Worm (Caenorhabditis elegans): ENCODE measurements around the gene cnc-3.
A peak's percentile ranks its signal among the peaks of the same experiment; 100 is the strongest.

The cnc-3 gene

DNA sequence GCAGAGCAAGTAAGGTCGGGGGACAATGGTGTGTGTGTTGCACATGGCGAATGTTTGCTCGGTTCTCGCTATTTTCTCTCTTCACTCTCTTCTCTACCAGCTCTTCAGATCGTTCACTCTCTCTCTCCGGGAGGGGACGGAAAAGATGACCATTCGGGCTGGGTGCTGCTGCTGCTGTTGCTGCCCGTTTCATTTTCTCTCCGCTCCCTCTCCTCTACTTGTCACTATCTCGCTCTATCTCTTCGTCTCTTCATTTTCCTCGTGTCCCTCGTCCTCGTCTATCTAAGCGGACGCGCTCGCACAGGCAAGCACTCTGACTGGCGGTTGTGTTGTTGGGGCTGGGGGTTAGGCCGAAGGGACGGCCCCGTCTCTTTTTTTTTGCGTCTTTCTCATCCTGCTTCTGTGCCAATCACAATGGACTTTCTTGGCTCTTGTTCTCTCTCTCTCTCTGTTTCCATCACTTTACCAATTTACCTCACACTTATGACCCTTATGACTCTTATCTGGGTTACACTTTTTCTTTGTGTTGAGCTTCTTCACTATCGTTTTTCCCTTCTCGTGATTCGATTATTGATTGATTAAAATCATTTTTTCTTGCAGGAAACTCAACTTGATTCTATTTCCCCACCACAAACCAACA, 26.8 kb downstream of the cnc-3 start, which contains the start of the genes F53E2.2 and unc-60 (continued):
- peak; percentile 62 for TF ChIP-seq zag-1 (tag; optimal IDR thresholded peaks at IDR 0.05)
- TF ChIP-seq ceh-82 (tag; optimal IDR thresholded peaks at IDR 0.05) = peak; percentile 16
- peak; percentile 83 for TF ChIP-seq C34F6.9 (tag; optimal IDR thresholded peaks at IDR 0.05)
- TF ChIP-seq crh-2 (tag; optimal IDR thresholded peaks at IDR 0.05) = peak; percentile 25
- TF ChIP-seq lsy-2 (tag; optimal IDR thresholded peaks at IDR 0.05) = peak in 1 of 2 experiments; percentile 43
- TF ChIP-seq unc-62 (GFP tag; optimal IDR thresholded peaks at IDR 0.05) = no peak

- TF ChIP-seq sma-3 (GFP tag; optimal IDR thresholded peaks at IDR 0.05) (no peak), skn-1 (tag; optimal IDR thresholded peaks at IDR 0.05) (no peak), egl-27 (tag; optimal IDR thresholded peaks at IDR 0.05) (no peak), lin-39 (tag; optimal IDR thresholded peaks at IDR 0.05) (no peak), nhr-6 (tag; optimal IDR thresholded peaks at IDR 0.05) (no peak), ceh-82 (tag; optimal IDR thresholded peaks at IDR 0.05) (no peak), ama-1 (optimal IDR thresholded peaks at IDR 0.05) (no peak), aly-2 (tag; optimal IDR thresholded peaks at IDR 0.05) (no peak), ztf-11 (tag; optimal IDR thresholded peaks at IDR 0.05) (no peak), dmd-4 (tag; optimal IDR thresholded peaks at IDR 0.05) (no peak), F13H6.1 (tag; optimal IDR thresholded peaks at IDR 0.05) (no peak), sma-9 (GFP tag; optimal IDR thresholded peaks at IDR 0.05) (no peak), sma-9 (tag; optimal IDR thresholded peaks at IDR 0.05) (no peak), elt-1 (tag; optimal IDR thresholded peaks at IDR 0.05) (no peak), ztf-1 (GFP tag; conservative IDR thresholded peaks at IDR 0.05) (no peak), nhr-12 (tag; optimal IDR thresholded peaks at IDR 0.05) (no peak), mbf-1 (tag; optimal IDR thresholded peaks at IDR 0.05) (no peak), nhr-237 (tag; optimal IDR thresholded peaks at IDR 0.05) (no peak)
Measured at ce11 chrV:1476284-1476792, 28.5 kb downstream of the cnc-3 start.

ce11 chrV:1476841-1477240, 29.0 kb downstream of the cnc-3 start:
- TF ChIP-seq ceh-16 (tag; optimal IDR thresholded peaks at IDR 0.05) = no peak
- no peak for TF ChIP-seq ceh-82 (tag; optimal IDR thresholded peaks at IDR 0.05)
- TF ChIP-seq mdl-1 (tag; optimal IDR thresholded peaks at IDR 0.05) = no peak
- TF ChIP-seq aly-2 (tag; optimal IDR thresholded peaks at IDR 0.05) = no peak
- no peak for TF ChIP-seq elt-3 (tag; optimal IDR thresholded peaks at IDR 0.05)
- no peak for TF ChIP-seq gmeb-1 (tag; optimal IDR thresholded peaks at IDR 0.05)
- TF ChIP-seq unc-62 (GFP tag; optimal IDR thresholded peaks at IDR 0.05) = no peak
- TF ChIP-seq Y55F3AM.14 (GFP tag; optimal IDR thresholded peaks at IDR 0.05) = no peak
- TF ChIP-seq nhr-12 (tag; optimal IDR thresholded peaks at IDR 0.05) = no peak
- TF ChIP-seq fos-1 (tag; optimal IDR thresholded peaks at IDR 0.05) = no peak
- TF ChIP-seq nhr-237 (tag; optimal IDR thresholded peaks at IDR 0.05) = no peak
- TF ChIP-seq unc-55 (GFP tag; optimal IDR thresholded peaks at IDR 0.05) = no peak
- TF ChIP-seq lin-11 (tag; optimal IDR thresholded peaks at IDR 0.05) = no peak
- no peak for TF ChIP-seq nhr-77 (tag; optimal IDR thresholded peaks at IDR 0.05)
- no peak for TF ChIP-seq F13H6.1 (tag; optimal IDR thresholded peaks at IDR 0.05)
- no peak for TF ChIP-seq blmp-1 (tag; optimal IDR thresholded peaks at IDR 0.05; ENCODE audit: insufficient read depth)
- no peak for TF ChIP-seq elt-1 (tag; optimal IDR thresholded peaks at IDR 0.05)

- TF ChIP-seq nhr-129 (tag; optimal IDR thresholded peaks at IDR 0.05) (peak; percentile 58), elt-3 (tag; optimal IDR thresholded peaks at IDR 0.05) (no peak), sma-9 (GFP tag; optimal IDR thresholded peaks at IDR 0.05) (peak; percentile 6), sma-9 (tag; optimal IDR thresholded peaks at IDR 0.05) (no peak), F13H6.1 (tag; optimal IDR thresholded peaks at IDR 0.05) (peak; percentile 58)
Measured at ce11 chrV:1480841-1481240, 33.0 kb downstream of the cnc-3 start.

ce11 chrV:1481742-1482141, 33.9 kb downstream of the cnc-3 start, which contains the start of gene C38C3.4:
C38C3.4 (plus strand) TSS chrV:1482042.
- TF ChIP-seq sma-9 (GFP tag; optimal IDR thresholded peaks at IDR 0.05) = no peak
- TF ChIP-seq sma-9 (tag; optimal IDR thresholded peaks at IDR 0.05) = no peak
- no peak for TF ChIP-seq C34F6.9 (tag; optimal IDR thresholded peaks at IDR 0.05)
- TF ChIP-seq ztf-11 (tag; optimal IDR thresholded peaks at IDR 0.05) = no peak
- TF ChIP-seq aly-2 (tag; optimal IDR thresholded peaks at IDR 0.05) = no peak
- TF ChIP-seq dmd-4 (tag; optimal IDR thresholded peaks at IDR 0.05) = no peak
- no peak for TF ChIP-seq alr-1 (tag; optimal IDR thresholded peaks at IDR 0.05)
- TF ChIP-seq F13H6.1 (tag; optimal IDR thresholded peaks at IDR 0.05) = no peak
- no peak for TF ChIP-seq R02D3.7 (tag; optimal IDR thresholded peaks at IDR 0.05)
- TF ChIP-seq blmp-1 (tag; optimal IDR thresholded peaks at IDR 0.05; ENCODE audit: insufficient read depth) = no peak
- no peak for TF ChIP-seq gmeb-1 (tag; optimal IDR thresholded peaks at IDR 0.05)
- no peak for TF ChIP-seq sma-3 (GFP tag; optimal IDR thresholded peaks at IDR 0.05)
- TF ChIP-seq lin-11 (tag; optimal IDR thresholded peaks at IDR 0.05) = no peak
- TF ChIP-seq unc-39 (tag; optimal IDR thresholded peaks at IDR 0.05) = no peak
- no peak for TF ChIP-seq peb-1 (tag; optimal IDR thresholded peaks at IDR 0.05)
- TF ChIP-seq Y55F3AM.14 (GFP tag; optimal IDR thresholded peaks at IDR 0.05) = no peak
- no peak for TF ChIP-seq ZK546.5 (tag; optimal IDR thresholded peaks at IDR 0.05)
